Fruit fly (Drosophila melanogaster): Measurements from ENCODE around the gene Sms.

Gene Sms

DNA sequence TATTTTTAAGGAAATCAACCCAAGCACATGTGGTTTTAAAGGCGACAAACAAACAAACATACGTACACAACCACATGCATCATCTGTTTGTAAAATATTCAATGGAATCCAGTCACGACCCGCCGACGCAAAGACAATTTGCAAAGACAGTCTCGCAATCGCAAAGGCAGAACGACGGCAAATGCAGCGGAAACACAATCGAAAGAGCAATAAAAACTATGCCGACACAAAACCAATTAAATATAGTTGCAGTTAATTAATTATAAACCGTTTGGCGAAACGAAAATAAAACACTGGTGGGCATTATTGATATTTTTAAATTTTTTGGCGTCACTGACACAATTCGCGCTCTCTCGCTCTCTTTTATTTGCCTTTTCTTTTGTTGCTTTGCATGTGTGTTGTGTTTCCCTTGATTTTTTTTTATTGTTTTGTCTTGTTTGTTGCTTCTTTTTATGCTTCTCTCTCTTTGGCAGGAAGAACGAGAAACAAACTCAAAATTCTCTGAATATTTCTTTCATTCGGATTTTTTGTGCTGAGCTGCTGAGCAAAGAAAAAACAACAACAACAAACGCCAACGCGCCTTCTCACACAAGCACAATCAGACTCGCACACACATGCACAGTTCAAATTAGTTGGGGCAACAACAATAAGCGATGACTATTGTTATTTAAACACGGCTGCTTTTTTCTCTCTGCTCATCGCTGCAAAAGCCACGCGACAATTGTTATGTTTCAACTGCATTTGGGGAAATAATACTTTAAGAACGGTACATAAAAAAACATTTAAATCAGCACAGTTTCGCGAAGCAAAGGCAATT lies 11.3 kb downstream of the Sms start (continued):
- TF ChIP-seq CG9932 (GFP tag; IDR thresholded peaks at IDR 0.05) (no peak), gsb (GFP tag; IDR thresholded peaks at IDR 0.05) (no peak), CG8281 (tag; optimal IDR thresholded peaks at IDR 0.05) (no peak), CG6813 (GFP tag; optimal IDR thresholded peaks at IDR 0.05) (no peak), peb (GFP tag; IDR thresholded peaks at IDR 0.05) (no peak), wor (GFP tag; IDR thresholded peaks at IDR 0.05) (no peak), CG1233 (GFP tag; optimal IDR thresholded peaks at IDR 0.05) (no peak), ATbp (GFP tag; optimal IDR thresholded peaks at IDR 0.05) (peak; percentile 60), Hr78 (GFP tag; optimal IDR thresholded peaks at IDR 0.05) (no peak), CG7372 (GFP tag; IDR thresholded peaks at IDR 0.05) (no peak), Dek (tag; optimal IDR thresholded peaks at IDR 0.05) (no peak), lilli (GFP tag; optimal IDR thresholded peaks at IDR 0.05) (no peak), CG11085 (GFP tag; IDR thresholded peaks at IDR 0.05) (no peak), E2f2 (GFP tag; IDR thresholded peaks at IDR 0.05) (no peak), CG10267 (tag; optimal IDR thresholded peaks at IDR 0.05) (no peak), CG4730 (GFP tag; IDR thresholded peaks at IDR 0.05) (no peak), Mrtf (GFP tag; IDR thresholded peaks at IDR 0.05) (no peak), CG8359 (GFP tag; optimal IDR thresholded peaks at IDR 0.05; ENCODE audit: borderline replicate concordance) (no peak), Pdp1 (GFP tag; optimal IDR thresholded peaks at IDR 0.05) (peak in 1 of 2 experiments; percentile 39), gce (GFP tag; IDR thresholded peaks at IDR 0.05) (no peak), CG13287 (GFP tag; IDR thresholded peaks at IDR 0.05; ENCODE audit: partially characterized antibody) (0 out of 2 replicates have a peak, but pooled peaks have one; percentile 6), usp (GFP tag; optimal IDR thresholded peaks at IDR 0.05) (no peak), bowl (GFP tag; IDR thresholded peaks at IDR 0.05) (no peak), CG9817 (tag; optimal IDR thresholded peaks at IDR 0.05) (no peak), CG34422 (GFP tag; IDR thresholded peaks at IDR 0.05) (0 out of 3 replicates have a peak, but pooled peaks have one; percentile 41), CG9876 (GFP tag; optimal IDR thresholded peaks at IDR 0.05) (no peak), CG4328 (GFP tag; optimal IDR thresholded peaks at IDR 0.05) (no peak), CG17612 (GFP tag; IDR thresholded peaks at IDR 0.05) (no peak), ro (GFP tag; IDR thresholded peaks at IDR 0.05) (no peak), gcm2 (GFP tag; optimal IDR thresholded peaks at IDR 0.05) (no peak), MESR4 (GFP tag; optimal IDR thresholded peaks at IDR 0.05) (no peak), bigmax (GFP tag; optimal IDR thresholded peaks at IDR 0.05) (no peak), Neu2 (GFP tag; optimal IDR thresholded peaks at IDR 0.05; ENCODE audit: borderline replicate concordance) (no peak), sim (GFP tag; IDR thresholded peaks at IDR 0.05) (no peak), CG14441 (GFP tag; IDR thresholded peaks at IDR 0.05) (no peak), pzg (GFP tag; optimal IDR thresholded peaks at IDR 0.05) (no peak), CG15696 (tag; optimal IDR thresholded peaks at IDR 0.05) (no peak), HmgD (GFP tag; optimal IDR thresholded peaks at IDR 0.05) (no peak), abd-A (tag; optimal IDR thresholded peaks at IDR 0.05) (peak; percentile 33), CG3407 (GFP tag; optimal IDR thresholded peaks at IDR 0.05) (no peak), CG31388 (GFP tag; optimal IDR thresholded peaks at IDR 0.05) (no peak), tgo (GFP tag; IDR thresholded peaks at IDR 0.05) (no peak), Nf-YB (GFP tag; optimal IDR thresholded peaks at IDR 0.05) (no peak), Lpt (GFP tag; optimal IDR thresholded peaks at IDR 0.05) (no peak), CG30431 (GFP tag; optimal IDR thresholded peaks at IDR 0.05) (no peak), CG12769 (tag; optimal IDR thresholded peaks at IDR 0.05) (peak; percentile 2), unpg (GFP tag; optimal IDR thresholded peaks at IDR 0.05) (no peak), h (optimal IDR thresholded peaks at IDR 0.05) (no peak), lab (GFP tag; optimal IDR thresholded peaks at IDR 0.05) (no peak), CG3163 (GFP tag; optimal IDR thresholded peaks at IDR 0.05) (no peak)

Measured in whole organism, embryonic.